Worm (Caenorhabditis elegans): Measurements from ENCODE around the gene srt-12.
"Not testable (repeated sequence)": the region's sequence is repeated elsewhere in the genome, so short reads cannot be mapped to it uniquely, and the experiment has no call there.

DNA sequence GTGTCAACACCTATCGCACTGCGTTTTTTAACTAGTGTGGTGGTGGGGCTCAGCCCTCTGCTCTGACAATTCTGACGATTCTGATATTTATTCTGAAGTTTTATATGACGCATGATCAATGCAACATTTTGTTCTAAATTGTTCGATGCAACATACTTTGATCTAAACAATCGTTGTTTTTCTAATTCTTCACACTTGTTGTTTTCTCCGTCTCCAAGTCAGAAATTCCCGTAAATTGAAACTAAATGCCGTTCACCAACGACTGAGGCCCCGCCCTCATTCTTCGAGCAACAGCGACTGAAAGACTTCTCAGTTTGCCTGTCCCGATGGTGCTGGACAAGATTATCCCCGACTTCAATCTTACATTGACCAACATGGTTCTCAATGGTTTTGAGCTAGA, 42.4 kb upstream of the srt-12 start, which contains the start of gene srt-19:
- not testable (repeated sequence) for TF ChIP-seq nhr-76 (tag; optimal IDR thresholded peaks at IDR 0.05); daf-16 (GFP tag; optimal IDR thresholded peaks at IDR 0.05); daf-16 (tag; optimal IDR thresholded peaks at IDR 0.05); aly-2 (tag; optimal IDR thresholded peaks at IDR 0.05); lin-39 (tag; optimal IDR thresholded peaks at IDR 0.05); aha-1 (tag); pqm-1 (tag; optimal IDR thresholded peaks at IDR 0.05); Y5F2A.4 (GFP tag; optimal IDR thresholded peaks at IDR 0.05)
